Worm (Caenorhabditis elegans) whole organism, young adult: ENCODE results near the gene C45G9.8.

ENCODE experiments used
- B0019.2 ChIP-seq: fragments of 200-800 bp; sonication (Bioruptor generic); conservative IDR thresholded peaks from 2 replicates; pipeline ENCODE4 v1.3.6; 2022; ENCODE audit warnings: missing genetic modification reagents, missing genetic modification characterization, missing compliant biosample characterization
- B0336.3 ChIP-seq: fragments of 200-800 bp; sonication (Bioruptor generic); IDR thresholded peaks from 2 replicates; pipeline ENCODE4 v1.3.6; 2022; ENCODE audit warnings: missing genetic modification characterization, missing compliant biosample characterization
- F22D6.2 ChIP-seq: sonication (generic microtip); optimal IDR thresholded peaks from 2 replicates; lab custom pipeline; 2016; ENCODE audit warnings: mild to moderate bottlenecking, missing genetic modification characterization, missing compliant biosample characterization
- F33H1.4 ChIP-seq: fragments of 200-800 bp; sonication (Bioruptor generic); IDR thresholded peaks from 2 replicates; pipeline ENCODE4 v1.3.6; 2022; ENCODE audit warnings: missing genetic modification reagents, missing genetic modification characterization, missing compliant biosample characterization
- F37B4.10 ChIP-seq: fragments of 200-800 bp; sonication (Bioruptor generic); IDR thresholded peaks from 2 replicates; pipeline ENCODE4 v1.3.6; 2022; ENCODE audit warnings: missing genetic modification characterization, missing compliant biosample characterization
- F55B11.4 ChIP-seq: sonication (generic microtip); optimal IDR thresholded peaks from 2 replicates; lab custom pipeline; 2016; ENCODE audit warnings: missing compliant biosample characterization, missing genetic modification characterization, borderline replicate concordance; ENCODE audit not compliant: insufficient read depth
- T07F8.4 ChIP-seq: sonication (generic microtip); optimal IDR thresholded peaks from 2 replicates; lab custom pipeline; 2016; ENCODE audit warnings: mild to moderate bottlenecking, missing genetic modification characterization, moderate library complexity, missing compliant biosample characterization
- T26A5.8 ChIP-seq: sonication (generic microtip); optimal IDR thresholded peaks from 2 replicates; lab custom pipeline; 2016; ENCODE audit warnings: missing genetic modification characterization, missing compliant biosample characterization
- Y53G8AR.9 ChIP-seq: fragments of 200-800 bp; sonication (Bioruptor generic); conservative IDR thresholded peaks from 2 replicates; pipeline ENCODE4 v1.3.6; 2022; ENCODE audit warnings: missing genetic modification reagents, missing genetic modification characterization, missing compliant biosample characterization
- Y56A3A.18 ChIP-seq: fragments of 200-800 bp; sonication (Bioruptor generic); IDR thresholded peaks from 2 replicates; pipeline ENCODE4 v1.3.6; 2022; ENCODE audit warnings: missing genetic modification reagents, missing genetic modification characterization, missing compliant biosample characterization
- aptf-3 ChIP-seq: fragments of 200-800 bp; sonication (Bioruptor generic); IDR thresholded peaks from 2 replicates; pipeline ENCODE4 v1.3.6; 2022; ENCODE audit warnings: missing genetic modification characterization, missing compliant biosample characterization
- atf-7 ChIP-seq: sonication (generic microtip); optimal IDR thresholded peaks from 2 replicates; lab custom pipeline; 2017; ENCODE audit warnings: mild to moderate bottlenecking, missing genetic modification characterization, missing compliant biosample characterization
- bed-1 ChIP-seq: fragments of 200-800 bp; sonication (Bioruptor generic); IDR thresholded peaks from 2 replicates; pipeline ENCODE4 v1.3.6; 2022; ENCODE audit warnings: missing genetic modification reagents, missing genetic modification characterization, missing compliant biosample characterization
- bed-2 ChIP-seq: fragments of 200-800 bp; sonication (Bioruptor generic); IDR thresholded peaks from 2 replicates; pipeline ENCODE4 v1.3.6; 2022; ENCODE audit warnings: missing genetic modification reagents, missing genetic modification characterization, missing compliant biosample characterization
- ccch-3 ChIP-seq: fragments of 200-800 bp; sonication (Bioruptor generic); optimal IDR thresholded peaks from 2 replicates; lab custom pipeline; 2018; ENCODE audit warnings: mild to moderate bottlenecking, missing genetic modification characterization, missing compliant biosample characterization
- cebp-1 ChIP-seq, 2 experiments: fragments of 200-800 bp in 1 of 2; sonication (Bioruptor generic) in 1 of 2; sonication (generic microtip) in 1 of 2; IDR thresholded peaks in 1 of 2; optimal IDR thresholded peaks in 1 of 2; 2 replicates each; pipeline versions ENCODE4 v1.3.6 to Lab custom; 2017 to 2022; ENCODE audit warnings: missing compliant biosample characterization in 2 of 2, missing genetic modification characterization in 2 of 2, mild to moderate bottlenecking in 1 of 2, missing genetic modification reagents in 1 of 2, moderate library complexity in 1 of 2
- ceh-40 ChIP-seq: fragments of 200-800 bp; sonication (Bioruptor generic); IDR thresholded peaks from 2 replicates; pipeline ENCODE4 v1.3.6; 2022; ENCODE audit warnings: missing genetic modification characterization, missing compliant biosample characterization
- dpff-1 ChIP-seq: sonication (generic microtip); optimal IDR thresholded peaks from 2 replicates; lab custom pipeline; 2017; ENCODE audit warnings: mild to moderate bottlenecking, missing genetic modification characterization, missing compliant biosample characterization
- dpl-1 ChIP-seq: fragments of 150-350 bp; optimal IDR thresholded peaks from 2 replicates; lab custom pipeline; 2014; ENCODE audit warnings: missing biosample characterization, missing genetic modification reagents, missing genetic modification characterization
- egl-18 ChIP-seq: fragments of 200-800 bp; sonication (Bioruptor generic); IDR thresholded peaks from 2 replicates; pipeline ENCODE4 v1.3.6; 2022; ENCODE audit warnings: missing genetic modification reagents, missing genetic modification characterization, missing compliant biosample characterization
- ekl-4 ChIP-seq: fragments of 200-800 bp; sonication (Bioruptor generic); IDR thresholded peaks from 2 replicates; pipeline ENCODE4 v1.3.6; 2022; ENCODE audit warnings: missing genetic modification reagents, missing genetic modification characterization, missing compliant biosample characterization
- ets-4 ChIP-seq: fragments of 200-800 bp; sonication (Bioruptor generic); optimal IDR thresholded peaks from 2 replicates; lab custom pipeline; 2018; ENCODE audit warnings: mild to moderate bottlenecking, missing genetic modification characterization, missing compliant biosample characterization
- hlh-26 ChIP-seq: fragments of 200-800 bp; sonication (Bioruptor generic); conservative IDR thresholded peaks from 2 replicates; pipeline ENCODE4 v1.3.6; 2022; ENCODE audit warnings: missing genetic modification reagents, missing genetic modification characterization, missing compliant biosample characterization
- hmg-20 ChIP-seq: fragments of 200-800 bp; sonication (Bioruptor generic); IDR thresholded peaks from 2 replicates; pipeline ENCODE4 v1.3.6; 2022; ENCODE audit warnings: missing genetic modification reagents, missing genetic modification characterization, missing compliant biosample characterization
- hsf-1 ChIP-seq: fragments of 200-800 bp; sonication (Bioruptor generic); IDR thresholded peaks from 2 replicates; pipeline ENCODE4 v1.3.6; 2022; ENCODE audit warnings: missing genetic modification reagents, missing genetic modification characterization, missing compliant biosample characterization
- lin-26 ChIP-seq: fragments of 200-800 bp; sonication (Bioruptor generic); IDR thresholded peaks from 2 replicates; pipeline ENCODE4 v1.3.6; 2022; ENCODE audit warnings: missing genetic modification reagents, missing genetic modification characterization, missing compliant biosample characterization
- lin-35 ChIP-seq, 3 experiments: fragments of 150-350 bp in 2 of 3; sonication (generic microtip) in 1 of 3; optimal IDR thresholded peaks; 2 replicates each; lab custom pipeline; 2014 to 2018; ENCODE audit warnings: missing biosample characterization in 3 of 3, missing genetic modification characterization in 3 of 3, missing genetic modification reagents in 3 of 3
- lir-1 ChIP-seq: fragments of 200-800 bp; sonication (Bioruptor generic); conservative IDR thresholded peaks from 2 replicates; pipeline ENCODE4 v1.3.6; 2022; ENCODE audit warnings: missing genetic modification reagents, missing genetic modification characterization, missing compliant biosample characterization
- madf-10 ChIP-seq: sonication (generic microtip); optimal IDR thresholded peaks from 2 replicates; lab custom pipeline; 2016; ENCODE audit warnings: mild to moderate bottlenecking, missing genetic modification characterization, missing compliant biosample characterization
- madf-6 ChIP-seq: fragments of 200-800 bp; sonication (Bioruptor generic); IDR thresholded peaks from 2 replicates; pipeline ENCODE4 v1.3.6; 2022; ENCODE audit warnings: missing genetic modification reagents, missing genetic modification characterization, missing compliant biosample characterization
- mcd-1 ChIP-seq: fragments of 200-800 bp; sonication (Bioruptor generic); IDR thresholded peaks from 2 replicates; pipeline ENCODE4 v1.3.6; 2022; ENCODE audit warnings: missing genetic modification reagents, missing genetic modification characterization, missing compliant biosample characterization
- mes-4 ChIP-seq: sonication (generic microtip); optimal IDR thresholded peaks from 2 replicates; lab custom pipeline; 2016; ENCODE audit warnings: missing genotype, missing genetic modification characterization, missing compliant biosample characterization
- nfya-1 ChIP-seq: sonication (generic microtip); optimal IDR thresholded peaks from 2 replicates; lab custom pipeline; 2017; ENCODE audit warnings: antibody characterized with exemption, missing compliant biosample characterization, missing genetic modification characterization, borderline replicate concordance; ENCODE audit not compliant: insufficient read depth
- nhr-179 ChIP-seq: sonication (generic microtip); optimal IDR thresholded peaks from 2 replicates; lab custom pipeline; 2016; ENCODE audit warnings: mild to moderate bottlenecking, missing genetic modification characterization, missing compliant biosample characterization
- rcor-1 ChIP-seq: fragments of 200-800 bp; sonication (Bioruptor generic); IDR thresholded peaks from 2 replicates; pipeline ENCODE4 v1.3.6; 2022; ENCODE audit warnings: missing genetic modification reagents, missing genetic modification characterization, missing compliant biosample characterization
- rec-8 ChIP-seq, 2 experiments: sonication (generic microtip); optimal IDR thresholded peaks; 2 replicates each; lab custom pipeline; 2016; ENCODE audit warnings: mild to moderate bottlenecking in 2 of 2, missing genetic modification characterization in 2 of 2, missing genetic modification reagents in 2 of 2, missing genotype in 2 of 2, missing biosample characterization in 1 of 2, missing compliant biosample characterization in 1 of 2, moderate library complexity in 1 of 2
- sea-2 ChIP-seq: fragments of 200-800 bp; sonication (Bioruptor generic); IDR thresholded peaks from 2 replicates; pipeline ENCODE4 v1.3.6; 2022; ENCODE audit warnings: missing genetic modification characterization, missing compliant biosample characterization
- snpc-4 ChIP-seq, 5 experiments: fragments of 150-350 bp in 1 of 5; sonication (generic microtip) in 4 of 5; optimal IDR thresholded peaks; 2 replicates each; lab custom pipeline; 2014 to 2018; ENCODE audit warnings: missing genetic modification characterization in 5 of 5, missing biosample characterization in 3 of 5, antibody characterized with exemption in 2 of 5, mild to moderate bottlenecking in 2 of 5, missing compliant biosample characterization in 2 of 5, missing genotype in 2 of 5, moderate library complexity in 2 of 5, missing genetic modification reagents in 1 of 5
- somi-1 ChIP-seq: fragments of 200-800 bp; sonication (Bioruptor generic); optimal IDR thresholded peaks from 2 replicates; lab custom pipeline; 2018; ENCODE audit warnings: mild to moderate bottlenecking, missing genetic modification characterization, missing compliant biosample characterization
- tbp1 ChIP-seq: fragments of 200-800 bp; sonication (Bioruptor generic); optimal IDR thresholded peaks from 2 replicates; lab custom pipeline; 2018; ENCODE audit warnings: mild to moderate bottlenecking, missing genetic modification characterization, missing compliant biosample characterization
- unc-62 ChIP-seq: fragments of 150-350 bp; optimal IDR thresholded peaks from 2 replicates; lab custom pipeline; 2014; ENCODE audit warnings: missing biosample characterization, missing genetic modification reagents, missing genetic modification characterization
- ztf-18 ChIP-seq: sonication (generic microtip); optimal IDR thresholded peaks from 2 replicates; lab custom pipeline; 2016; ENCODE audit warnings: missing genotype, mild to moderate bottlenecking, missing genetic modification characterization, missing compliant biosample characterization
- ztf-22 ChIP-seq: fragments of 200-800 bp; sonication (Bioruptor generic); optimal IDR thresholded peaks from 2 replicates; lab custom pipeline; 2018; ENCODE audit warnings: mild to moderate bottlenecking, missing genetic modification characterization, moderate library complexity, missing compliant biosample characterization

The C45G9.8 gene

DNA sequence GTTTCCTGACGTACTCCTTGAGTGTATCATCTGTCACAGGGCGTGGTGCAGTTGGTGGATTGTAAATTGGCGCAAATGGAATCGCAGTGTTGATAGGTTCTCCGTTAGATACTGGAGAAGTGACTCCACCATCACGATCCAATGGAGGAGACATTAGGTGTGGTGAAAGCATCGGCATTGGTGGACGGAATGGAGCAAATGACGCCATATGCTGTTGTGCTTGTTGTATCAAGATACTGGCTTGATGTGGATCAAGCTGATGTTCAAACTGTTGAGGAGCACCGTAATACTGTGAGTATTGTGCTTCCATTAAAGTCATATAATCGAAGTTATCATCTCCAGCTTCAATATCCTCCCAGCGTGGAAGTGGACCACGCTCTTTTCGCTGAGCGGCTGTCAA lies 41.0 kb downstream of the C45G9.8 start (continued):
- TF ChIP-seq rcor-1 (GFP tag; lab: Robert Waterston, UW), result no peak
- TF ChIP-seq aptf-3, result no peak
- no peak for TF ChIP-seq atf-7 (tag; lab: Kevin White, UChicago)
- no peak for TF ChIP-seq ztf-18

- TF ChIP-seq dpl-1, result no peak
- no peak for TF ChIP-seq T26A5.8 (tag; lab: Kevin White, UChicago)
- no peak for TF ChIP-seq lin-26 (GFP tag; lab: Robert Waterston, UW)
- no peak for TF ChIP-seq ekl-4
- TF ChIP-seq hmg-20 (GFP tag; lab: Robert Waterston, UW), result no peak
- TF ChIP-seq madf-10 (tag; lab: Kevin White, UChicago), result no peak
- no peak for TF ChIP-seq lin-35 (GFP tag; optimal IDR thresholded peaks at IDR 0.05; lab: Kevin White, UChicago)
- TF ChIP-seq lir-1 (GFP tag; lab: Robert Waterston, UW), result no peak
These were observed 42.7 kb downstream of the C45G9.8 start for ce11 chrIII:5010723-5011122.

ce11 chrIII:5008730-5009129 lies 44.7 kb downstream of the C45G9.8 start, which contains the start of gene R144.11:
Gene R144.11, minus strand, starts transcription at chrIII:5008830.
- TF ChIP-seq sea-2 (GFP tag; lab: Robert Waterston, UW) (no peak), snpc-4 (GFP tag; optimal IDR thresholded peaks at IDR 0.05; lab: Kevin White, UChicago) (no peak), snpc-4 (tag; optimal IDR thresholded peaks at IDR 0.05; lab: Kevin White, UChicago) (no peak), F37B4.10 (GFP tag; lab: Robert Waterston, UW) (no peak), unc-62 (GFP tag; lab: Kevin White, UChicago) (no peak), mcd-1 (GFP tag; lab: Robert Waterston, UW) (no peak), bed-1 (GFP tag; lab: Robert Waterston, UW) (0 out of 2 replicates have a peak, but pooled peaks have one; percentile 30), Y53G8AR.9 (no peak), madf-6 (GFP tag; lab: Robert Waterston, UW) (0 out of 2 replicates have a peak, but pooled peaks have one; percentile 7), somi-1 (no peak), mes-4 (no peak), B0336.3 (GFP tag; lab: Robert Waterston, UW) (0 out of 2 replicates have a peak, but pooled peaks have one; percentile 11), hmg-20 (GFP tag; lab: Robert Waterston, UW) (no peak), F22D6.2 (tag; lab: Kevin White, UChicago) (no peak), F55B11.4 (tag; lab: Kevin White, UChicago) (no peak), ets-4 (GFP tag; lab: Kevin White, UChicago) (no peak), nhr-179 (no peak)

- no peak for TF ChIP-seq hsf-1 (GFP tag; lab: Robert Waterston, UW)
- no peak for TF ChIP-seq ztf-22 (GFP tag; lab: Kevin White, UChicago)
- no peak for TF ChIP-seq ceh-40 (GFP tag; lab: Robert Waterston, UW)
- TF ChIP-seq nfya-1 (tag; lab: Kevin White, UChicago), result no peak
- TF ChIP-seq hlh-26 (GFP tag; lab: Robert Waterston, UW), result no peak
- TF ChIP-seq rec-8 (tag; optimal IDR thresholded peaks at IDR 0.05; lab: Kevin White, UChicago), result no peak
- TF ChIP-seq B0019.2, result no peak
- TF ChIP-seq T07F8.4 (tag; lab: Kevin White, UChicago), result no peak
- TF ChIP-seq egl-18, result no peak
- TF ChIP-seq madf-6 (GFP tag; lab: Robert Waterston, UW), result no peak
- TF ChIP-seq tbp1 (GFP tag; lab: Kevin White, UChicago), result no peak
- TF ChIP-seq bed-2, result no peak
- no peak for TF ChIP-seq dpff-1 (tag; lab: Kevin White, UChicago)
- TF ChIP-seq cebp-1 (GFP tag; IDR thresholded peaks at IDR 0.05; lab: Robert Waterston, UW), result no peak
- TF ChIP-seq cebp-1 (tag; optimal IDR thresholded peaks at IDR 0.05; lab: Kevin White, UChicago), result no peak
- no peak for TF ChIP-seq Y56A3A.18
- no peak for TF ChIP-seq ccch-3 (GFP tag; lab: Kevin White, UChicago)
- TF ChIP-seq lin-35 (GFP tag; optimal IDR thresholded peaks at IDR 0.05; lab: Kevin White, UChicago), result no peak
- TF ChIP-seq T26A5.8 (tag; lab: Kevin White, UChicago), result no peak
- no peak for TF ChIP-seq F33H1.4 (GFP tag; lab: Robert Waterston, UW)
These were observed 46.6 kb downstream of the C45G9.8 start, which contains the start of gene R144.12 for ce11 chrIII:5006881-5007280. Gene R144.12, minus strand, starts transcription at chrIII:5006981.
